Worm (Caenorhabditis elegans) whole organism, early embryonic: ENCODE data around the gene gst-3.

Source experiments
- B0310.2 ChIP-seq: sonication (generic microtip); optimal IDR thresholded peaks from 2 replicates; lab custom pipeline; 2016; ENCODE audit warnings: mild to moderate bottlenecking, missing genetic modification characterization, missing compliant biosample characterization
- F13C5.2 ChIP-seq: sonication (generic microtip); optimal IDR thresholded peaks from 2 replicates; lab custom pipeline; 2017; ENCODE audit warnings: mild to moderate bottlenecking, missing genetic modification characterization, inconsistent platforms, missing compliant biosample characterization
- aly-1 ChIP-seq: sonication (generic microtip); optimal IDR thresholded peaks from 2 replicates; lab custom pipeline; 2016; ENCODE audit warnings: missing genetic modification characterization, missing compliant biosample characterization
- ama-1 ChIP-seq: fragments of 150-350 bp; optimal IDR thresholded peaks from 2 replicates; lab custom pipeline; 2014
- ceh-13 ChIP-seq: fragments of 200-800 bp; sonication (Bioruptor generic); optimal IDR thresholded peaks from 2 replicates; lab custom pipeline; 2018; ENCODE audit warnings: mild to moderate bottlenecking, missing genetic modification characterization, missing compliant biosample characterization
- ceh-36 ChIP-seq: sonication (generic microtip); optimal IDR thresholded peaks from 2 replicates; lab custom pipeline; 2016; ENCODE audit warnings: missing genetic modification characterization, inconsistent platforms, missing compliant biosample characterization
- ets-7 ChIP-seq: sonication (generic microtip); optimal IDR thresholded peaks from 2 replicates; lab custom pipeline; 2016; ENCODE audit warnings: missing genotype, missing genetic modification characterization, missing compliant biosample characterization
- flt-1 ChIP-seq: fragments of 200-800 bp; sonication (Bioruptor generic); IDR thresholded peaks from 2 replicates; pipeline ENCODE4 v1.3.6; 2022; ENCODE audit warnings: missing genetic modification characterization, missing compliant biosample characterization
- hmbx-1 ChIP-seq: sonication (generic microtip); optimal IDR thresholded peaks from 2 replicates; lab custom pipeline; 2016; ENCODE audit warnings: mild to moderate bottlenecking, missing genetic modification characterization, missing compliant biosample characterization
- hmg-4 ChIP-seq: fragments of 200-800 bp; sonication (Bioruptor generic); optimal IDR thresholded peaks from 2 replicates; lab custom pipeline; 2018; ENCODE audit warnings: mild to moderate bottlenecking, missing genetic modification characterization, missing compliant biosample characterization
- hnd-1 ChIP-seq: sonication (generic microtip); optimal IDR thresholded peaks from 2 replicates; lab custom pipeline; 2016; ENCODE audit warnings: missing genetic modification characterization, missing compliant biosample characterization
- pes-1 ChIP-seq: fragments of 200-800 bp; sonication (Bioruptor generic); IDR thresholded peaks from 2 replicates; pipeline ENCODE4 v1.3.6; 2022; ENCODE audit warnings: missing genetic modification reagents, missing genetic modification characterization, missing compliant biosample characterization
- scrt-1 ChIP-seq: fragments of 200-800 bp; sonication (Bioruptor generic); IDR thresholded peaks from 2 replicates; pipeline ENCODE4 v1.3.6; 2022; ENCODE audit warnings: missing genetic modification characterization, missing compliant biosample characterization
- sea-1 ChIP-seq: fragments of 200-800 bp; sonication (Bioruptor generic); conservative IDR thresholded peaks from 2 replicates; pipeline ENCODE4 v1.3.6; 2022; ENCODE audit warnings: missing genetic modification characterization, missing compliant biosample characterization
- tbx-11 ChIP-seq: fragments of 200-800 bp; sonication (Bioruptor generic); IDR thresholded peaks from 2 replicates; pipeline ENCODE4 v1.3.6; 2022; ENCODE audit warnings: missing genetic modification characterization, missing compliant biosample characterization
- tbx-37 ChIP-seq: fragments of 200-800 bp; sonication (Bioruptor generic); conservative IDR thresholded peaks from 2 replicates; pipeline ENCODE4 v1.3.6; 2022; ENCODE audit warnings: missing genetic modification reagents, missing genetic modification characterization, missing compliant biosample characterization
- tra-4 ChIP-seq: sonication (generic microtip); optimal IDR thresholded peaks from 2 replicates; lab custom pipeline; 2017; ENCODE audit warnings: missing genetic modification characterization, missing compliant biosample characterization

The gst-3 gene

DNA sequence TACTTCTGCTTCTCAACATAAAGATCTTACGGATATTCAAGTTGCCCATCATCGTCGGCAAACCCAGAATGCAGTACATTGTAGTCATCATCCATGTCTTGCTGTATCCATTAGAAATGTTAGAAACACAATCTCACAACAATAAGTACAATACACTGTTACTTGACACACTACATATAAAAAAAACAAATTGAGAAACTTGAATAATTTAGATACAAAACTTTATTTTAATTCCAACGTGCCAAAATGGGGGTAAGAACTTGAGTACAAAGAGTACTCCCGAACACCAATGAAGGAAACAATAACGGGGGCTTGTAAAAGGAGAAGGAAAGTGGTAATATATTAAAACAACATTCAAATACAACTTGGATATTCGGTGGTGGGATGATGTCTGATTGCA is 13.5 kb downstream of the gst-3 start, which contains the start of gene ctf-18:
Gene ctf-18, minus strand, starts transcription at position 101 of the 400 bp plus-strand sequence.
- TF ChIP-seq tbx-11 (GFP tag; lab: Robert Waterston, UW) (no peak), hnd-1 (tag; lab: Kevin White, UChicago) (no peak), pes-1 (GFP tag; lab: Robert Waterston, UW) (no peak), ets-7 (tag; lab: Kevin White, UChicago) (no peak), sea-1 (GFP tag; lab: Robert Waterston, UW) (no peak), aly-1 (tag; lab: Kevin White, UChicago) (no peak), ama-1 (lab: Kevin White, UChicago) (no peak), hmbx-1 (tag; lab: Kevin White, UChicago) (no peak), F13C5.2 (no peak), B0310.2 (tag; lab: Kevin White, UChicago) (no peak), ceh-36 (tag; lab: Kevin White, UChicago) (no peak), scrt-1 (no peak), ceh-13 (GFP tag; lab: Kevin White, UChicago) (no peak), flt-1 (GFP tag; lab: Robert Waterston, UW) (no peak), tra-4 (no peak), hmg-4 (GFP tag; lab: Kevin White, UChicago) (no peak), tbx-37 (GFP tag; lab: Robert Waterston, UW) (no peak)

DNA sequence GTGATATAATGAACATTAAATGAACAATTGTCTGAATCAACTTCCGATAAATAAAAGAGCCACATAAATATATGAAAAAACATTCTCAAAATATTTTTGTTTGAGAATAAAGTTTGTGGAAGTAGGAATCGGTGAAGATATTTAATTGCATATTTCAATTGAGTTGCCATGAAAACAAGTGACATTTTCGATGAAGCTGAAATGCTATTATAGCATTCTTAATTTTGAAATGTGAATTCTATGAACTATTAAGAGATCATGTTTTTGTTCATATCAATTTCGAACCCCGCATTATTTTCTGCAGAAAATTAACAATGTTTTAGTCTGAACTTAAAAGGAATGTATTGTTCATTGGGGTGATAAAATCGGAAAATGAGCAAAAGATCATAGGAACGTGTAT is 17.8 kb downstream of the gst-3 start, which contains the start of gene irld-21:
Gene irld-21, minus strand, starts transcription at position 101 of the 400 bp plus-strand sequence.
- no peak for TF ChIP-seq ceh-13 (GFP tag; lab: Kevin White, UChicago)
- no peak for TF ChIP-seq ets-7 (tag; lab: Kevin White, UChicago)
- TF ChIP-seq sea-1 (GFP tag; lab: Robert Waterston, UW) = no peak
- TF ChIP-seq tbx-11 (GFP tag; lab: Robert Waterston, UW) = no peak
- no peak for TF ChIP-seq ama-1 (lab: Kevin White, UChicago)
- TF ChIP-seq tra-4 = no peak
- TF ChIP-seq aly-1 (tag; lab: Kevin White, UChicago) = no peak
- no peak for TF ChIP-seq hmbx-1 (tag; lab: Kevin White, UChicago)
- TF ChIP-seq pes-1 (GFP tag; lab: Robert Waterston, UW) = no peak
- no peak for TF ChIP-seq hmg-4 (GFP tag; lab: Kevin White, UChicago)
- no peak for TF ChIP-seq flt-1 (GFP tag; lab: Robert Waterston, UW)
- no peak for TF ChIP-seq F13C5.2
- TF ChIP-seq hnd-1 (tag; lab: Kevin White, UChicago) = no peak
- no peak for TF ChIP-seq scrt-1

DNA sequence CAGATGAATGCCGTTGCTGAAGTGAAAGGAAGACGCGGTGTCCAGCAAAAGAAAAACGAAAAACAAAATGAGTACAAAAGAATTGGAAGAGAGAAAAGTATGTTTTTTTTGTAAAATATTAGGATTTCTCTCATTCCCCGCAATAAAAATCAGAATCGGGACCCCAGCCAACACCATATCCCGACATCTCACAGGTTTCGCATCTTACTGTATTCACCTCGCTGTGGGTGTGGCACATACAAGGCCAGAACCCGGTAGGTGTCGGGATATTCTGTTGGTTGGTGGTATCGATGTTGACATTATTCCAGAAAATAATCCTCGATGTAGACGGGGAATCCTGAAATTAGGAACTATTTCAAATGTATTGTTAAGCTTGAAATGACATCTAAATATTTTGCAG is 23.3 kb downstream of the gst-3 start:
- no peak for TF ChIP-seq tra-4

DNA sequence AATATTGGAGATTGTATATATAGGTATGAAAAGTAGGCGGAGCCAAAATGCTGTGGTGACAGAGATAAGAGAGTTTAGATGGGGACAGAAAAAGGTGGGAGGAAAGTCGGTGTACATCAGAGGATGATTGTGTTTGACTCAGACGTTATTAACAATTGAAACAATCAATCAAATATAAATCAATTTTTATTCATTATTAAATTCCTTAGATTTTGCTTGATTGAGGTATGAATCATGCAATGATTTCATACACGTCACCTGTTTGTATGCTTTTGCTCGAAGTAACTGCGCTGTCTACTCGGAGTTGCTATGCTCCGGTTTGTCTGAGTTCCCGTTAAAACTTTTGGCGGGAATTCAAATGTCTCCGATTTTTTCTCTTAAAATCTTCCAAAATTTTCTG is 24.9 kb downstream of the gst-3 start, which contains the start of gene C04G2.10:
Gene C04G2.10, plus strand, starts transcription at position 301 of the 400 bp plus-strand sequence.
- TF ChIP-seq hmg-4 (GFP tag; lab: Kevin White, UChicago) (no peak), ceh-36 (tag; lab: Kevin White, UChicago) (no peak), ceh-13 (GFP tag; lab: Kevin White, UChicago) (no peak), scrt-1 (no peak), sea-1 (GFP tag; lab: Robert Waterston, UW) (no peak), flt-1 (GFP tag; lab: Robert Waterston, UW) (no peak), aly-1 (tag; lab: Kevin White, UChicago) (no peak), tra-4 (no peak)

DNA sequence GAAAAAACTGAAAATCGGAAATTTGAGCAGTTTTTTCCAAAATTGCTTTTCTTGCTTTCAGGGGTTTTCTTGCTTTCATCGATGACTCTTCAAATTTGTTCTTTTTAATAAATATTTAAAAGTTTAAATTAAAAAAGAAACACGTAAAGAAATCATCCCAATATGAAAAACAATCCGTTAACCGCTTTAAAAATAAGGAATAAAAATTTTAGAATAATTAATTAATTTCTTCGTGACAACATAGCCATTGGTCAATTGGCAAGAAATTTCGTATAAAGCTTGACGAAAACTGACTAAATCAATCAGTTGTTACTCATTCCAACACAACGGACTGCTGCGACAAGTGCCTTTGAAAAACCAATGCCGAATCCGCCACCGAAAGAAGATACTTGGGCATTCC is 27.5 kb downstream of the gst-3 start, which contains the start of gene nsph-3.2:
Gene nsph-3.2, plus strand, starts transcription at position 301 of the 400 bp plus-strand sequence.
- TF ChIP-seq B0310.2 (tag; lab: Kevin White, UChicago) = no peak
- no peak for TF ChIP-seq tbx-11 (GFP tag; lab: Robert Waterston, UW)
- TF ChIP-seq tra-4 = no peak
- TF ChIP-seq ets-7 (tag; lab: Kevin White, UChicago) = no peak
- TF ChIP-seq tbx-37 (GFP tag; lab: Robert Waterston, UW) = no peak
- TF ChIP-seq hmg-4 (GFP tag; lab: Kevin White, UChicago) = no peak
- TF ChIP-seq scrt-1 = no peak
- no peak for TF ChIP-seq pes-1 (GFP tag; lab: Robert Waterston, UW)
- no peak for TF ChIP-seq ama-1 (lab: Kevin White, UChicago)
- TF ChIP-seq ceh-13 (GFP tag; lab: Kevin White, UChicago) = no peak
- no peak for TF ChIP-seq hnd-1 (tag; lab: Kevin White, UChicago)
- no peak for TF ChIP-seq sea-1 (GFP tag; lab: Robert Waterston, UW)
- TF ChIP-seq aly-1 (tag; lab: Kevin White, UChicago) = no peak
- TF ChIP-seq F13C5.2 = no peak

- TF ChIP-seq F13C5.2 (no peak), ceh-13 (GFP tag; lab: Kevin White, UChicago) (no peak), hmbx-1 (tag; lab: Kevin White, UChicago) (no peak), ama-1 (lab: Kevin White, UChicago) (no peak), hnd-1 (tag; lab: Kevin White, UChicago) (no peak), aly-1 (tag; lab: Kevin White, UChicago) (no peak), B0310.2 (tag; lab: Kevin White, UChicago) (no peak), flt-1 (GFP tag; lab: Robert Waterston, UW) (no peak), pes-1 (GFP tag; lab: Robert Waterston, UW) (no peak), sea-1 (GFP tag; lab: Robert Waterston, UW) (no peak), ets-7 (tag; lab: Kevin White, UChicago) (no peak), tbx-11 (GFP tag; lab: Robert Waterston, UW) (no peak), hmg-4 (GFP tag; lab: Kevin White, UChicago) (no peak), scrt-1 (no peak), tbx-37 (GFP tag; lab: Robert Waterston, UW) (no peak), ceh-36 (tag; lab: Kevin White, UChicago) (no peak), tra-4 (no peak)
These were observed 28.6 kb downstream of the gst-3 start, which contains the start of gene spch-1 for ce11 chrIV:10111441-10111840. TSS of gene spch-1 (minus strand) at chrIV:10111541.

- TF ChIP-seq ceh-36 (tag; lab: Kevin White, UChicago) (no peak), tra-4 (no peak), ets-7 (tag; lab: Kevin White, UChicago) (no peak), B0310.2 (tag; lab: Kevin White, UChicago) (no peak)
These were observed 29.2 kb downstream of the gst-3 start for ce11 chrIV:10110870-10111269.
